Worm (Caenorhabditis elegans) whole organism, L2 larva: ENCODE data around the gene Y61A9LA.3.

Experiments
- F13H6.1 ChIP-seq: sonication (generic microtip); optimal IDR thresholded peaks from 2 replicates; lab custom pipeline; 2016; ENCODE audit warnings: missing genetic modification characterization, missing compliant biosample characterization
- R02D3.7 ChIP-seq: fragments of 150-350 bp; optimal IDR thresholded peaks from 2 replicates; lab custom pipeline; 2014; ENCODE audit warnings: missing biosample characterization, missing genetic modification characterization
- Y55F3AM.14 ChIP-seq: fragments of 200-800 bp; sonication (Bioruptor generic); optimal IDR thresholded peaks from 2 replicates; lab custom pipeline; 2018; ENCODE audit warnings: mild to moderate bottlenecking, missing genetic modification characterization, missing compliant biosample characterization
- alr-1 ChIP-seq: fragments of 150-350 bp; optimal IDR thresholded peaks from 2 replicates; lab custom pipeline; 2014; ENCODE audit warnings: missing biosample characterization, missing genetic modification characterization
- aly-2 ChIP-seq: fragments of 150-350 bp; optimal IDR thresholded peaks from 2 replicates; lab custom pipeline; 2014; ENCODE audit warnings: missing biosample characterization, missing genetic modification characterization
- ama-1 ChIP-seq: fragments of 150-350 bp; optimal IDR thresholded peaks from 2 replicates; lab custom pipeline; 2018; ENCODE audit warnings: inconsistent platforms
- blmp-1 ChIP-seq: sonication (generic microtip); optimal IDR thresholded peaks from 2 replicates; lab custom pipeline; 2017; ENCODE audit warnings: missing genetic modification characterization, mild to moderate bottlenecking, missing compliant biosample characterization, antibody characterized with exemption, moderate library complexity; ENCODE audit not compliant: insufficient read depth
- ceh-16 ChIP-seq: fragments of 150-350 bp; optimal IDR thresholded peaks from 2 replicates; lab custom pipeline; 2014; ENCODE audit warnings: missing biosample characterization, missing genetic modification characterization
- ceh-82 ChIP-seq: fragments of 150-350 bp; optimal IDR thresholded peaks from 2 replicates; lab custom pipeline; 2014; ENCODE audit warnings: missing biosample characterization, missing genetic modification characterization
- dmd-4 ChIP-seq: sonication (generic microtip); optimal IDR thresholded peaks from 2 replicates; lab custom pipeline; 2017; ENCODE audit warnings: missing biosample characterization, missing genetic modification characterization
- elt-3 ChIP-seq: sonication (generic microtip); optimal IDR thresholded peaks from 2 replicates; lab custom pipeline; 2017; ENCODE audit warnings: missing biosample characterization, missing genetic modification characterization
- gmeb-1 ChIP-seq: fragments of 150-350 bp; optimal IDR thresholded peaks from 2 replicates; lab custom pipeline; 2014; ENCODE audit warnings: missing biosample characterization, missing genetic modification characterization
- lin-13 ChIP-seq: fragments of 150-350 bp; optimal IDR thresholded peaks from 2 replicates; lab custom pipeline; 2014; ENCODE audit warnings: missing biosample characterization, missing genetic modification reagents, missing genetic modification characterization
- lin-39 ChIP-seq: fragments of 150-350 bp; optimal IDR thresholded peaks from 2 replicates; lab custom pipeline; 2014; ENCODE audit warnings: missing biosample characterization, missing genetic modification reagents, missing genetic modification characterization
- lsy-2 ChIP-seq, 2 experiments: fragments of 150-350 bp in 1 of 2; sonication (generic microtip) in 1 of 2; optimal IDR thresholded peaks; 2 replicates each; lab custom pipeline; 2014 to 2017; ENCODE audit warnings: missing biosample characterization in 2 of 2, missing genetic modification characterization in 2 of 2
- mdl-1 ChIP-seq, 2 experiments: fragments of 150-350 bp in 1 of 2; sonication (generic microtip) in 1 of 2; optimal IDR thresholded peaks; 2 replicates each; lab custom pipeline; 2017; ENCODE audit warnings: missing biosample characterization in 2 of 2, missing genetic modification characterization in 2 of 2
- nhr-10 ChIP-seq: sonication (generic microtip); optimal IDR thresholded peaks from 2 replicates; lab custom pipeline; 2017; ENCODE audit warnings: missing biosample characterization, missing genetic modification characterization
- nhr-12 ChIP-seq: fragments of 150-350 bp; optimal IDR thresholded peaks from 2 replicates; lab custom pipeline; 2014; ENCODE audit warnings: missing biosample characterization, missing genetic modification characterization
- nhr-129 ChIP-seq: fragments of 150-350 bp; optimal IDR thresholded peaks from 2 replicates; lab custom pipeline; 2014; ENCODE audit warnings: missing biosample characterization, missing genetic modification characterization
- nhr-21 ChIP-seq: fragments of 150-350 bp; optimal IDR thresholded peaks from 2 replicates; lab custom pipeline; 2014; ENCODE audit warnings: missing biosample characterization, missing genetic modification characterization
- nhr-23 ChIP-seq: fragments of 150-350 bp; optimal IDR thresholded peaks from 2 replicates; lab custom pipeline; 2014; ENCODE audit warnings: missing biosample characterization, missing genetic modification reagents, missing genetic modification characterization
- nhr-25 ChIP-seq: fragments of 150-350 bp; sonication (generic microtip); optimal IDR thresholded peaks from 3 replicates; lab custom pipeline; 2014; ENCODE audit warnings: missing biosample characterization, missing genetic modification characterization
- nhr-6 ChIP-seq: fragments of 150-350 bp; optimal IDR thresholded peaks from 2 replicates; lab custom pipeline; 2014; ENCODE audit warnings: missing biosample characterization, missing genetic modification characterization
- nhr-77 ChIP-seq: fragments of 150-350 bp; optimal IDR thresholded peaks from 2 replicates; lab custom pipeline; 2014; ENCODE audit warnings: missing biosample characterization, missing genetic modification characterization
- sem-4 ChIP-seq: fragments of 150-350 bp; optimal IDR thresholded peaks from 2 replicates; lab custom pipeline; 2014; ENCODE audit warnings: missing biosample characterization, missing genetic modification reagents, missing genetic modification characterization
- skn-1 ChIP-seq: sonication (generic microtip); optimal IDR thresholded peaks from 2 replicates; lab custom pipeline; 2017; ENCODE audit warnings: missing biosample characterization, missing genetic modification characterization
- sma-3 ChIP-seq: sonication (generic microtip); optimal IDR thresholded peaks from 2 replicates; lab custom pipeline; 2016; ENCODE audit warnings: missing genetic modification reagents, missing genetic modification characterization, missing compliant biosample characterization
- sma-9 ChIP-seq, 2 experiments: fragments of 150-350 bp in 1 of 2; sonication (generic microtip) in 1 of 2; optimal IDR thresholded peaks; 2 replicates each; lab custom pipeline; 2014 to 2016; ENCODE audit warnings: missing genetic modification characterization in 2 of 2, mild to moderate bottlenecking in 1 of 2, missing biosample characterization in 1 of 2, missing compliant biosample characterization in 1 of 2, missing genetic modification reagents in 1 of 2, moderate library complexity in 1 of 2
- snpc-4 ChIP-seq: fragments of 150-350 bp; optimal IDR thresholded peaks from 2 replicates; lab custom pipeline; 2014; ENCODE audit warnings: missing biosample characterization, missing genetic modification characterization
- unc-39 ChIP-seq: fragments of 150-350 bp; optimal IDR thresholded peaks from 2 replicates; lab custom pipeline; 2014; ENCODE audit warnings: missing biosample characterization, missing genetic modification characterization
- unc-55 ChIP-seq: fragments of 150-350 bp; sonication (generic microtip); optimal IDR thresholded peaks from 3 replicates; lab custom pipeline; 2014; ENCODE audit warnings: missing biosample characterization, missing genetic modification reagents, missing genetic modification characterization
- zag-1 ChIP-seq: fragments of 150-350 bp; optimal IDR thresholded peaks from 2 replicates; lab custom pipeline; 2014; ENCODE audit warnings: missing biosample characterization, missing genetic modification characterization
- ztf-1 ChIP-seq: fragments of 200-800 bp; sonication (Bioruptor generic); conservative IDR thresholded peaks from 2 replicates; pipeline ENCODE4 v1.3.6; 2022; ENCODE audit warnings: missing genetic modification characterization, missing compliant biosample characterization
- ztf-4 ChIP-seq: fragments of 150-350 bp; optimal IDR thresholded peaks from 2 replicates; lab custom pipeline; 2014; ENCODE audit warnings: missing biosample characterization, missing genetic modification characterization

Gene Y61A9LA.3

ce11 chrV:4570833-4571232, at the start of gene Y61A9LA.3:
Y61A9LA.3 (plus strand) TSS chrV:4571133.
- no peak for TF ChIP-seq mdl-1 (tag; optimal IDR thresholded peaks at IDR 0.05; lab: Kevin White, UChicago)
- TF ChIP-seq nhr-23: no peak
- TF ChIP-seq sem-4 (tag; lab: Kevin White, UChicago): no peak
- no peak for TF ChIP-seq snpc-4 (tag; lab: Kevin White, UChicago)
- no peak for TF ChIP-seq Y55F3AM.14 (GFP tag; lab: Kevin White, UChicago)
- no peak for TF ChIP-seq ztf-1 (GFP tag; lab: Robert Waterston, UW)
- TF ChIP-seq dmd-4 (tag; lab: Kevin White, UChicago): no peak
- no peak for TF ChIP-seq blmp-1 (tag; lab: Kevin White, UChicago)
- TF ChIP-seq skn-1 (tag; lab: Kevin White, UChicago): no peak
- no peak for TF ChIP-seq aly-2 (tag; lab: Kevin White, UChicago)
- no peak for TF ChIP-seq nhr-129 (tag; lab: Kevin White, UChicago)

- TF ChIP-seq lsy-2 (tag; optimal IDR thresholded peaks at IDR 0.05; lab: Kevin White, UChicago) (no peak), nhr-21 (tag; lab: Kevin White, UChicago) (peak; percentile 46), nhr-25 (tag; lab: Kevin White, UChicago) (peak; percentile 39)
Measured at ce11 chrV:4523312-4523711, 47.6 kb upstream of the Y61A9LA.3 start.

DNA sequence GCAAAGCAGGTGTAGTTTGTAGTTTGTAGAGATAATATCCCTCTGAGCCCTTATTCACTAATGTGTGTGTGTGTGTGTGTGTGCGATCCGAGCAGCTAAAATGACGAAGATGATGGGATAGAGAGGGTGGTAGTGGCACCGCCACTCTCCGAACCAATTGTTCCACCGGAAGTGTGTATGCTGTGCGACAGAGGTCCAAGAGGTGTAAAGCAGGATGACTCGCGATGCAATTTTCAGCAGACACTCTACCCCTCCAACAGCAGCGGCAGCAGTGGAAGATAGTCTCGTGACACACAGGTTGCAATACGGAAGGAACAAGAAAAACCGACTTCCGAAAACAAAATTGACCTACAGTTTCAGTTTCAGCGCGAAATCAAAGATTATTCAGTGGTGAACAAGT, 47.1 kb upstream of the Y61A9LA.3 start:
- TF ChIP-seq zag-1: no peak
- TF ChIP-seq R02D3.7 (tag; lab: Kevin White, UChicago): no peak
- peak in 1 of 2 experiments; percentile 17 for TF ChIP-seq lsy-2 (tag; optimal IDR thresholded peaks at IDR 0.05; lab: Kevin White, UChicago)
- no peak for TF ChIP-seq nhr-25 (tag; lab: Kevin White, UChicago)
- TF ChIP-seq F13H6.1 (tag; lab: Kevin White, UChicago): peak; percentile 1
- TF ChIP-seq sma-9 (GFP tag; optimal IDR thresholded peaks at IDR 0.05; lab: Kevin White, UChicago): peak; percentile 15
- no peak for TF ChIP-seq sma-9 (tag; optimal IDR thresholded peaks at IDR 0.05; lab: Kevin White, UChicago)
- TF ChIP-seq, all 48 proteins: peak for 3

- TF ChIP-seq nhr-21 (tag; lab: Kevin White, UChicago) (peak; percentile 48), nhr-10 (tag; lab: Kevin White, UChicago) (no peak), F13H6.1 (tag; lab: Kevin White, UChicago) (no peak), nhr-129 (tag; lab: Kevin White, UChicago) (peak; percentile 49), sma-9 (GFP tag; optimal IDR thresholded peaks at IDR 0.05; lab: Kevin White, UChicago) (peak; percentile 40), sma-9 (tag; optimal IDR thresholded peaks at IDR 0.05; lab: Kevin White, UChicago) (no peak), sma-3 (no peak), alr-1 (tag; lab: Kevin White, UChicago) (no peak), zag-1 (no peak), gmeb-1 (tag; lab: Kevin White, UChicago) (no peak), lin-39 (tag; lab: Kevin White, UChicago) (no peak), unc-39 (no peak), nhr-6 (tag; lab: Kevin White, UChicago) (no peak), nhr-12 (tag; lab: Kevin White, UChicago) (no peak), lin-13 (GFP tag; lab: Kevin White, UChicago) (no peak), sem-4 (tag; lab: Kevin White, UChicago) (no peak), ceh-82 (no peak), ceh-16 (no peak)
Measured at ce11 chrV:4524327-4524726, 46.6 kb upstream of the Y61A9LA.3 start.

DNA sequence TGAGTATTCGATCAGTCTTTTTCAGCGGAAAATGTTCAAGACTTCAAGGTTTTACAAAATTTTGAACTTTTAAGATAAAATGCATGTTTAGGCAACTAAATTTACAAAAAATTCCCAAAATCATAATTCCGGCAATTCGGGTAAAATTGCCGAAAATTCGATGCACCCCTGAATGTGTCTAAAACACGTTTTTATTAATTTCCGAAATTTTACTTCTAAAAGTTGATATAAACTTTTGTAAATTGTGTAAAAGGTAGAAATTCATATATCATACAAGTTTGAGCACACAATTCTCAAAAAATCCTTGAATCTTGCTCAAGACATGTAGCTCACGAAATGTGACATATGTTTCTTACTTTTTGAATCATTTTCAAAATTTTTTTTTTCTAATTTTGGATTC, 45.8 kb upstream of the Y61A9LA.3 start:
- TF ChIP-seq nhr-12 (tag; lab: Kevin White, UChicago) (no peak), elt-3 (tag; lab: Kevin White, UChicago) (no peak), nhr-6 (tag; lab: Kevin White, UChicago) (no peak), gmeb-1 (tag; lab: Kevin White, UChicago) (no peak)

- TF ChIP-seq unc-55 (GFP tag; lab: Kevin White, UChicago) (no peak), gmeb-1 (tag; lab: Kevin White, UChicago) (no peak), alr-1 (tag; lab: Kevin White, UChicago) (no peak), snpc-4 (tag; lab: Kevin White, UChicago) (no peak), nhr-77 (tag; lab: Kevin White, UChicago) (no peak), ztf-4 (no peak), ama-1 (lab: Kevin White, UChicago) (no peak), lin-13 (GFP tag; lab: Kevin White, UChicago) (no peak), R02D3.7 (tag; lab: Kevin White, UChicago) (no peak), nhr-6 (tag; lab: Kevin White, UChicago) (no peak)
Measured at ce11 chrV:4525512-4525911, 45.4 kb upstream of the Y61A9LA.3 start.
